Fruit fly (Drosophila melanogaster) whole organism, embryonic: ENCODE results near the gene Actn.
A peak's percentile ranks its signal among the peaks of the same experiment; 100 is the strongest.

ENCODE experiments used
- CG10267 ChIP-seq: fragments of 200-800 bp; sonication (Bioruptor generic); optimal IDR thresholded peaks from 2 replicates; lab custom pipeline; 2018; ENCODE audit warnings: missing biosample characterization, mild to moderate bottlenecking, missing genetic modification characterization, moderate library complexity
- CG10431 ChIP-seq: fragments of 200-800 bp; sonication (Bioruptor generic); optimal IDR thresholded peaks from 3 replicates; lab custom pipeline; 2018; ENCODE audit warnings: missing biosample characterization, mild to moderate bottlenecking, missing genetic modification characterization
- CG11695 ChIP-seq: fragments of 200-800 bp; sonication (Bioruptor generic); IDR thresholded peaks from 3 replicates; pipeline ENCODE4 v1.3.6; 2022; ENCODE audit warnings: missing biosample characterization, missing genetic modification characterization
- CG14014 ChIP-seq: fragments of 200-800 bp; sonication (Bioruptor generic); IDR thresholded peaks from 2 replicates; pipeline ENCODE4 v1.3.6; 2022; ENCODE audit warnings: missing biosample characterization, missing genetic modification characterization
- CG1603 ChIP-seq: fragments of 200-800 bp; sonication (Bioruptor generic); optimal IDR thresholded peaks from 2 replicates; lab custom pipeline; 2019; ENCODE audit warnings: missing biosample characterization, mild to moderate bottlenecking, missing genetic modification characterization, moderate library complexity
- CG16813 ChIP-seq: fragments of 200-800 bp; sonication (Bioruptor generic); IDR thresholded peaks from 3 replicates; pipeline ENCODE4 v1.3.6; 2022; ENCODE audit warnings: missing biosample characterization, missing genetic modification characterization; ENCODE audit not compliant: partially characterized antibody
- CG17328 ChIP-seq: fragments of 200-800 bp; sonication (Bioruptor generic); IDR thresholded peaks from 2 replicates; pipeline ENCODE4 v1.3.6; 2022; ENCODE audit warnings: missing biosample characterization, missing genetic modification characterization
- CG18262 ChIP-seq: fragments of 200-800 bp; optimal IDR thresholded peaks from 3 replicates; lab custom pipeline; 2019; ENCODE audit warnings: missing biosample characterization, mild to moderate bottlenecking, missing genetic modification characterization, moderate library complexity
- CG31365 ChIP-seq: fragments of 200-800 bp; sonication (Bioruptor generic); optimal IDR thresholded peaks from 2 replicates; lab custom pipeline; 2018; ENCODE audit warnings: missing biosample characterization, mild to moderate bottlenecking, missing genetic modification characterization
- CG4282 ChIP-seq: fragments of 200-800 bp; sonication (Bioruptor generic); optimal IDR thresholded peaks from 2 replicates; lab custom pipeline; 2016; ENCODE audit warnings: missing biosample characterization, missing genetic modification characterization
- CG4707 ChIP-seq: fragments of 200-800 bp; sonication (Bioruptor generic); optimal IDR thresholded peaks from 2 replicates; lab custom pipeline; 2018; ENCODE audit warnings: missing biosample characterization, mild to moderate bottlenecking, missing genetic modification characterization, moderate library complexity
- CG7271 ChIP-seq: fragments of 200-800 bp; sonication (Bioruptor generic); optimal IDR thresholded peaks from 2 replicates; lab custom pipeline; 2018; ENCODE audit warnings: missing biosample characterization, mild to moderate bottlenecking, missing genetic modification characterization, moderate library complexity
- CG8944 ChIP-seq: fragments of 200-800 bp; sonication (Bioruptor generic); optimal IDR thresholded peaks from 3 replicates; lab custom pipeline; 2016; ENCODE audit warnings: missing biosample characterization, missing genetic modification characterization
- CG9876 ChIP-seq: fragments of 200-800 bp; sonication (Bioruptor generic); optimal IDR thresholded peaks from 2 replicates; lab custom pipeline; 2016; ENCODE audit warnings: missing biosample characterization, missing genetic modification characterization
- Chrac-16 ChIP-seq: fragments of 200-800 bp; sonication (Bioruptor generic); optimal IDR thresholded peaks from 3 replicates; lab custom pipeline; 2016; ENCODE audit warnings: missing biosample characterization, missing genetic modification characterization
- Eip74EF ChIP-seq, 2 experiments: fragments of 200-800 bp in 1 of 2; fragments of >200 bp in 1 of 2; sonication (Bioruptor generic) in 1 of 2; optimal IDR thresholded peaks; 2 replicates each; lab custom pipeline; 2017 to 2019; ENCODE audit warnings: missing biosample characterization in 2 of 2, missing genetic modification characterization in 2 of 2, mild to moderate bottlenecking in 1 of 2, moderate library complexity in 1 of 2
- Fer2 ChIP-seq: fragments of 200-800 bp; sonication (Bioruptor generic); optimal IDR thresholded peaks from 2 replicates; lab custom pipeline; 2018; ENCODE audit warnings: missing biosample characterization, mild to moderate bottlenecking, missing genetic modification characterization, moderate library complexity
- Gsc ChIP-seq: fragments of 200-800 bp; sonication (Bioruptor generic); IDR thresholded peaks from 2 replicates; pipeline ENCODE4 v1.3.6; 2022; ENCODE audit warnings: missing biosample characterization, missing genetic modification characterization
- Hr51 ChIP-seq, 2 experiments: fragments of 200-800 bp; sonication (Bioruptor generic); optimal IDR thresholded peaks; 2 replicates in 1 of 2; 3 replicates in 1 of 2; lab custom pipeline; 2016 to 2018; ENCODE audit warnings: missing biosample characterization in 2 of 2, missing genetic modification characterization in 2 of 2, mild to moderate bottlenecking in 1 of 2, moderate library complexity in 1 of 2
- Lhr ChIP-seq: fragments of 200-800 bp; sonication (Bioruptor generic); optimal IDR thresholded peaks from 3 replicates; lab custom pipeline; 2017; ENCODE audit warnings: mild to moderate bottlenecking, missing biosample characterization, missing genetic modification reagents, missing genetic modification characterization
- MBD-R2 ChIP-seq: fragments of 200-800 bp; sonication (Bioruptor generic); IDR thresholded peaks from 2 replicates; pipeline ENCODE4 v1.3.6; 2022; ENCODE audit warnings: missing biosample characterization, missing genetic modification characterization
- MESR4 ChIP-seq: fragments of 200-800 bp; sonication (Bioruptor generic); optimal IDR thresholded peaks from 2 replicates; lab custom pipeline; 2018; ENCODE audit warnings: missing biosample characterization, mild to moderate bottlenecking, missing genetic modification characterization, moderate library complexity
- Med ChIP-seq: fragments of 200-800 bp; sonication (Bioruptor generic); peaks from one replicate; lab custom pipeline; 2016; ENCODE audit warnings: missing biosample characterization, missing genetic modification characterization, mild to moderate bottlenecking, inconsistent platforms, moderate library complexity
- NC2α ChIP-seq: fragments of 200-800 bp; sonication (Bioruptor generic); optimal IDR thresholded peaks from 2 replicates; lab custom pipeline; 2016; ENCODE audit warnings: missing biosample characterization, missing genetic modification characterization
- Neu2 ChIP-seq: fragments of 200-800 bp; sonication (Bioruptor generic); optimal IDR thresholded peaks from 3 replicates; lab custom pipeline; 2016; ENCODE audit warnings: missing biosample characterization, missing genetic modification characterization, borderline replicate concordance
- Pdp1 ChIP-seq, 2 experiments: fragments of 200-800 bp; sonication (Bioruptor generic); optimal IDR thresholded peaks; 3 replicates each; lab custom pipeline; 2016; ENCODE audit warnings: missing biosample characterization in 2 of 2, missing genetic modification characterization in 2 of 2, mild to moderate bottlenecking in 1 of 2, moderate library complexity in 1 of 2
- Xrp1 ChIP-seq: fragments of 200-800 bp; sonication (Bioruptor generic); IDR thresholded peaks from 2 replicates; pipeline ENCODE4 v1.3.6; 2022; ENCODE audit warnings: missing biosample characterization, missing genetic modification characterization
- abd-A ChIP-seq: fragments of 200-800 bp; sonication (Bioruptor generic); optimal IDR thresholded peaks from 3 replicates; lab custom pipeline; 2019; ENCODE audit warnings: missing biosample characterization, mild to moderate bottlenecking, missing genetic modification characterization, moderate library complexity
- ato ChIP-seq: fragments of 200-800 bp; sonication (Bioruptor generic); IDR thresholded peaks from 2 replicates; pipeline ENCODE4 v1.3.6; 2022; ENCODE audit warnings: missing biosample characterization, missing genetic modification characterization; ENCODE audit not compliant: partially characterized antibody
- bbx ChIP-seq: fragments of 200-800 bp; sonication (Bioruptor generic); IDR thresholded peaks from 2 replicates; pipeline ENCODE4 v1.3.6; 2022; ENCODE audit warnings: missing biosample characterization, missing genetic modification characterization; ENCODE audit not compliant: partially characterized antibody
- cg ChIP-seq: fragments of 200-800 bp; sonication (Bioruptor generic); optimal IDR thresholded peaks from 3 replicates; lab custom pipeline; 2019; ENCODE audit warnings: missing biosample characterization, mild to moderate bottlenecking, missing genetic modification characterization, moderate library complexity
- crol ChIP-seq: fragments of 200-800 bp; sonication (Bioruptor generic); IDR thresholded peaks from 2 replicates; pipeline ENCODE4 v1.3.6; 2022; ENCODE audit warnings: missing biosample characterization, missing genetic modification characterization
- h ChIP-seq: fragments of >200 bp; optimal IDR thresholded peaks from 2 replicates; lab custom pipeline; 2017
- ind ChIP-seq: fragments of 200-800 bp; sonication (Bioruptor generic); optimal IDR thresholded peaks from 3 replicates; lab custom pipeline; 2016; ENCODE audit warnings: missing biosample characterization, missing genetic modification characterization
- nau ChIP-seq: fragments of 200-800 bp; sonication (Bioruptor generic); optimal IDR thresholded peaks from 3 replicates; lab custom pipeline; 2017; ENCODE audit warnings: missing biosample characterization, mild to moderate bottlenecking, missing genetic modification characterization, missing genetic modification reagents
- nerfin-2 ChIP-seq: fragments of 200-800 bp; sonication (Bioruptor generic); IDR thresholded peaks from 2 replicates; pipeline ENCODE4 v1.3.6; 2022; ENCODE audit warnings: missing biosample characterization, missing genetic modification characterization; ENCODE audit not compliant: partially characterized antibody
- row ChIP-seq: fragments of 200-800 bp; sonication (Bioruptor generic); IDR thresholded peaks from 3 replicates; pipeline ENCODE4 v1.3.6; 2022; ENCODE audit warnings: missing biosample characterization, missing genetic modification characterization
- sens-2 ChIP-seq: fragments of 200-800 bp; sonication (Bioruptor generic); IDR thresholded peaks from 2 replicates; pipeline ENCODE4 v1.3.6; 2022; ENCODE audit warnings: missing biosample characterization, missing genetic modification characterization
- slbo ChIP-seq: fragments of 200-800 bp; sonication (Bioruptor generic); IDR thresholded peaks from 2 replicates; pipeline ENCODE4 v1.3.6; 2022; ENCODE audit warnings: missing biosample characterization, missing genetic modification characterization
- so ChIP-seq: fragments of 200-800 bp; sonication (Bioruptor generic); IDR thresholded peaks from 3 replicates; pipeline ENCODE4 v1.3.6; 2022; ENCODE audit warnings: missing biosample characterization, missing genetic modification characterization
- sob ChIP-seq: fragments of 200-800 bp; sonication (Bioruptor generic); IDR thresholded peaks from 2 replicates; pipeline ENCODE4 v1.3.6; 2022; ENCODE audit warnings: missing biosample characterization, missing genetic modification characterization
- sr ChIP-seq: fragments of 200-800 bp; sonication (Bioruptor generic); IDR thresholded peaks from 3 replicates; pipeline ENCODE4 v1.3.6; 2022; ENCODE audit warnings: missing biosample characterization, missing genetic modification characterization
- tna ChIP-seq: fragments of 200-800 bp; sonication (Bioruptor generic); IDR thresholded peaks from 2 replicates; pipeline ENCODE4 v1.3.6; 2022; ENCODE audit warnings: missing biosample characterization, missing genetic modification characterization; ENCODE audit not compliant: partially characterized antibody
- trem ChIP-seq: fragments of 200-800 bp; optimal IDR thresholded peaks from 3 replicates; lab custom pipeline; 2019; ENCODE audit warnings: missing biosample characterization, mild to moderate bottlenecking, missing genetic modification characterization, moderate library complexity
- tup ChIP-seq: fragments of 200-800 bp; sonication (Bioruptor generic); optimal IDR thresholded peaks from 2 replicates; lab custom pipeline; 2016; ENCODE audit warnings: missing biosample characterization, mild to moderate bottlenecking, missing genetic modification characterization, moderate library complexity
- usp ChIP-seq: fragments of >200 bp; optimal IDR thresholded peaks from 2 replicates; lab custom pipeline; 2017; ENCODE audit warnings: missing biosample characterization, missing genetic modification characterization
- vnd ChIP-seq: fragments of 200-800 bp; sonication (Bioruptor generic); IDR thresholded peaks from 3 replicates; pipeline ENCODE4 v1.3.6; 2022; ENCODE audit warnings: missing biosample characterization, missing genetic modification characterization; ENCODE audit not compliant: partially characterized antibody
- wor ChIP-seq: fragments of 200-800 bp; sonication (Bioruptor generic); IDR thresholded peaks from 2 replicates; pipeline ENCODE4 v1.3.6; 2022; ENCODE audit warnings: missing biosample characterization, missing genetic modification characterization

Actn gene

dm6 chrX:2041981-2042847, at the start of gene Actn, which contains the start of gene usp (continued):
- TF ChIP-seq bbx: no peak
- peak; percentile 82 for TF ChIP-seq crol (GFP tag; lab: Robert Waterston, UW)
- no peak for TF ChIP-seq CG31365 (tag; lab: Kevin White, UChicago)
- TF ChIP-seq nau (GFP tag; lab: Kevin White, UChicago): no peak
- TF ChIP-seq ato (GFP tag; lab: Robert Waterston, UW): no peak
- TF ChIP-seq CG17328: no peak
- TF ChIP-seq Gsc (GFP tag; lab: Robert Waterston, UW): no peak
- TF ChIP-seq abd-A (tag; lab: Kevin White, UChicago): no peak
- peak; percentile 36 for TF ChIP-seq CG10267 (tag; lab: Kevin White, UChicago)
- peak; percentile 49 for TF ChIP-seq CG1603 (tag; lab: Kevin White, UChicago)
- no peak for TF ChIP-seq wor
- TF ChIP-seq Chrac-16 (GFP tag; lab: Kevin White, UChicago): peak; percentile 2
- peak in 1 of 2 experiments; percentile 83 for TF ChIP-seq Eip74EF (GFP tag; optimal IDR thresholded peaks at IDR 0.05; lab: Kevin White, UChicago)
- no peak for TF ChIP-seq CG9876 (GFP tag; lab: Kevin White, UChicago)
- no peak for TF ChIP-seq CG10431 (GFP tag; lab: Kevin White, UChicago)
- peak; percentile 22; the same call in 1 of the 2 replicates for TF ChIP-seq sob (GFP tag; lab: Robert Waterston, UW)
- TF ChIP-seq so (GFP tag; lab: Robert Waterston, UW): no peak
- peak; percentile 29 for TF ChIP-seq cg (GFP tag; lab: Kevin White, UChicago)
- TF ChIP-seq CG14014: peak; percentile 51; the same call in 1 of the 2 replicates
- TF ChIP-seq CG7271: no peak
- no peak; the same call in 1 of the 2 replicates for TF ChIP-seq MBD-R2 (GFP tag; lab: Robert Waterston, UW)
- no peak for TF ChIP-seq NC2α (GFP tag; lab: Kevin White, UChicago)
- peak; percentile 42; the same call in 1 of the 2 replicates for TF ChIP-seq Xrp1
- TF ChIP-seq CG16813: no peak
- TF ChIP-seq Lhr: peak; percentile 59
- TF ChIP-seq CG4707 (GFP tag; lab: Kevin White, UChicago): no peak
- TF ChIP-seq usp (GFP tag; lab: Kevin White, UChicago): no peak
- TF ChIP-seq Hr51 (GFP tag; optimal IDR thresholded peaks at IDR 0.05; lab: Kevin White, UChicago): peak in 1 of 2 experiments; percentile 28
- TF ChIP-seq slbo (GFP tag; lab: Robert Waterston, UW): peak; percentile 33; the same call in 1 of the 2 replicates
- TF ChIP-seq ind (GFP tag; lab: Kevin White, UChicago): peak; percentile 23
- TF ChIP-seq nerfin-2 (GFP tag; lab: Robert Waterston, UW): no peak
- peak; percentile 76 for TF ChIP-seq row
- no peak for TF ChIP-seq CG4282 (GFP tag; lab: Kevin White, UChicago)
- TF ChIP-seq sens-2 (GFP tag; lab: Robert Waterston, UW): no peak
- no peak for TF ChIP-seq tup (GFP tag; lab: Kevin White, UChicago)
- peak; percentile 2 for TF ChIP-seq MESR4 (GFP tag; lab: Kevin White, UChicago)
- TF ChIP-seq Neu2: no peak
- no peak for TF ChIP-seq CG11695 (GFP tag; lab: Robert Waterston, UW)
- TF ChIP-seq h (lab: Kevin White, UChicago): no peak
- TF ChIP-seq CG8944 (GFP tag; lab: Kevin White, UChicago): no peak
- TF ChIP-seq tna: no peak
- TF ChIP-seq Med (GFP tag; lab: Kevin White, UChicago): peak; percentile 80
- peak in 1 of 2 experiments; percentile 27 for TF ChIP-seq Pdp1 (GFP tag; optimal IDR thresholded peaks at IDR 0.05; lab: Kevin White, UChicago)
- TF ChIP-seq sr (GFP tag; lab: Robert Waterston, UW): no peak
- TF ChIP-seq Fer2 (tag; lab: Kevin White, UChicago): no peak
- TF ChIP-seq trem (tag; lab: Kevin White, UChicago): peak; percentile 56
- TF ChIP-seq CG18262 (tag; lab: Kevin White, UChicago): peak; percentile 33
- no peak for TF ChIP-seq vnd
